Worm (Caenorhabditis elegans): Measurements from ENCODE around the gene C43F9.7.

DNA sequence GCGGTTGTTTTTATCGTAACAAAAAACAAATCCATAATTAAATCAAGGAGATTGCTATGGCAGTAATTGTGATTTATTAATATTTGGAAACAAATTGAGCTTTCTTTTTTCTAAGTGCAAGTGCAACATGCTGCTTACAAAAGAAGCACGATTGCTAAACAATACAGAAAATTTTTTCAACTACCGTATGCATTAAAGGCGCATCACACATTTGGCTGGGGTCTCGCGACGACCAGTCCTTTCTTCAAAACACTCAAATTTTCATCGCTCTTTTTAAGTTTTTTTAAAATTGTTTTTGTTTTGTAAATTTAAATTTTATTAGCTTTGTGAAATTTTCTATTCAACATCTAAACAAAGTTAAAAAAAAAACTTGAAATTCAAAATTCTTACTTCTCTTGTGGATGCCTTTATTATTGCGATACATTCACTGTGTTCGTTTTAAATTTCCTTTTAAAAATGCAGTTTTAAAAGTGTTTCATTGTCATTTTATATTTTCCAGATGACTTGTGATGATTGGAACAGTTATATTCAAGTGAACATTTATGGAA is 46.8 kb downstream of the C43F9.7 start, which contains the start of gene zim-1:
- TF ChIP-seq F10B5.3 (tag; optimal IDR thresholded peaks at IDR 0.05) = no peak
- no peak for TF ChIP-seq tag-97 (GFP tag; IDR thresholded peaks at IDR 0.05)
- TF ChIP-seq ama-1 (optimal IDR thresholded peaks at IDR 0.05) = no peak
- no peak for TF ChIP-seq ZK546.5 (tag; optimal IDR thresholded peaks at IDR 0.05)
- no peak for TF ChIP-seq snpc-1.2 (GFP tag; IDR thresholded peaks at IDR 0.05)
- TF ChIP-seq nhr-77 (tag; optimal IDR thresholded peaks at IDR 0.05) = no peak
